Fruit fly (Drosophila melanogaster) whole organism, embryonic: ENCODE data around the gene CG7785.

Experiments used
- Aef1 ChIP-seq: fragments of 200-800 bp; sonication (Bioruptor generic); IDR thresholded peaks from 3 replicates; pipeline ENCODE4 v1.3.6; 2022; ENCODE audit warnings: missing biosample characterization, missing genetic modification characterization
- Bteb2 ChIP-seq: fragments of 200-800 bp; sonication (Bioruptor generic); optimal IDR thresholded peaks from 2 replicates; lab custom pipeline; 2016; ENCODE audit warnings: missing biosample characterization, missing genetic modification characterization
- CG10267 ChIP-seq: fragments of 200-800 bp; sonication (Bioruptor generic); optimal IDR thresholded peaks from 2 replicates; lab custom pipeline; 2018; ENCODE audit warnings: missing biosample characterization, mild to moderate bottlenecking, missing genetic modification characterization, moderate library complexity
- CG10431 ChIP-seq: fragments of 200-800 bp; sonication (Bioruptor generic); optimal IDR thresholded peaks from 3 replicates; lab custom pipeline; 2018; ENCODE audit warnings: missing biosample characterization, mild to moderate bottlenecking, missing genetic modification characterization
- CG11247 ChIP-seq: fragments of 200-800 bp; sonication (Bioruptor generic); IDR thresholded peaks from 2 replicates; pipeline ENCODE4 v1.3.6; 2022; ENCODE audit warnings: missing biosample characterization, missing genetic modification characterization
- CG11504 ChIP-seq: fragments of 200-800 bp; sonication (Bioruptor generic); optimal IDR thresholded peaks from 3 replicates; lab custom pipeline; 2019; ENCODE audit warnings: missing biosample characterization, mild to moderate bottlenecking, missing genetic modification characterization, moderate library complexity
- CG11560 ChIP-seq: fragments of 200-800 bp; sonication (Bioruptor generic); IDR thresholded peaks from 3 replicates; pipeline ENCODE4 v1.3.6; 2022; ENCODE audit warnings: missing biosample characterization, missing genetic modification characterization
- CG12155 ChIP-seq: fragments of 200-800 bp; sonication (Bioruptor generic); optimal IDR thresholded peaks from 3 replicates; lab custom pipeline; 2016; ENCODE audit warnings: missing biosample characterization, missing genetic modification characterization
- CG12942 ChIP-seq: fragments of 200-800 bp; sonication (Bioruptor generic); optimal IDR thresholded peaks from 3 replicates; lab custom pipeline; 2016; ENCODE audit warnings: missing biosample characterization, missing genetic modification characterization
- CG14441 ChIP-seq: fragments of 200-800 bp; sonication (Bioruptor generic); IDR thresholded peaks from 2 replicates; pipeline ENCODE4 v1.3.6; 2022; ENCODE audit warnings: missing biosample characterization, missing genetic modification characterization
- CG14965 ChIP-seq: fragments of 200-800 bp; sonication (Bioruptor generic); optimal IDR thresholded peaks from 2 replicates; lab custom pipeline; 2016; ENCODE audit warnings: missing biosample characterization, missing genetic modification characterization, borderline replicate concordance
- CG15073 ChIP-seq: fragments of 200-800 bp; sonication (Bioruptor generic); optimal IDR thresholded peaks from 2 replicates; lab custom pipeline; 2016; ENCODE audit warnings: missing biosample characterization, missing genetic modification characterization
- CG15269 ChIP-seq: fragments of 200-800 bp; sonication (Bioruptor generic); optimal IDR thresholded peaks from 2 replicates; lab custom pipeline; 2018; ENCODE audit warnings: missing biosample characterization, mild to moderate bottlenecking, missing genetic modification characterization, moderate library complexity
- CG1529 ChIP-seq: fragments of 200-800 bp; sonication (Bioruptor generic); optimal IDR thresholded peaks from 3 replicates; lab custom pipeline; 2018; ENCODE audit warnings: missing biosample characterization, missing genetic modification characterization
- CG17328 ChIP-seq: fragments of 200-800 bp; sonication (Bioruptor generic); IDR thresholded peaks from 2 replicates; pipeline ENCODE4 v1.3.6; 2022; ENCODE audit warnings: missing biosample characterization, missing genetic modification characterization
- CG18599 ChIP-seq: fragments of 200-800 bp; sonication (Bioruptor generic); optimal IDR thresholded peaks from 3 replicates; lab custom pipeline; 2017; ENCODE audit warnings: missing biosample characterization, missing genetic modification characterization, mild to moderate bottlenecking, moderate library complexity, missing genetic modification reagents
- CG2129 ChIP-seq: fragments of 200-800 bp; sonication (Bioruptor generic); IDR thresholded peaks from 2 replicates; pipeline ENCODE4 v1.3.6; 2022; ENCODE audit warnings: missing biosample characterization, missing genetic modification characterization; ENCODE audit not compliant: partially characterized antibody
- CG30403 ChIP-seq: fragments of 200-800 bp; sonication (Bioruptor generic); optimal IDR thresholded peaks from 3 replicates; lab custom pipeline; 2016; ENCODE audit warnings: missing biosample characterization, missing genetic modification characterization
- CG3065 ChIP-seq: fragments of 200-800 bp; sonication (Bioruptor generic); optimal IDR thresholded peaks from 2 replicates; lab custom pipeline; 2016; ENCODE audit warnings: missing biosample characterization, missing genetic modification characterization
- CG31365 ChIP-seq: fragments of 200-800 bp; sonication (Bioruptor generic); optimal IDR thresholded peaks from 2 replicates; lab custom pipeline; 2018; ENCODE audit warnings: missing biosample characterization, mild to moderate bottlenecking, missing genetic modification characterization
- CG33557 ChIP-seq: fragments of 200-800 bp; sonication (Bioruptor generic); optimal IDR thresholded peaks from 2 replicates; lab custom pipeline; 2019; ENCODE audit warnings: missing biosample characterization, mild to moderate bottlenecking, missing genetic modification characterization, moderate library complexity
- CG6175 ChIP-seq: fragments of 200-800 bp; sonication (Bioruptor generic); IDR thresholded peaks from 3 replicates; pipeline ENCODE4 v1.3.6; 2022; ENCODE audit warnings: missing biosample characterization, missing genetic modification characterization
- CG8924 ChIP-seq: fragments of 200-800 bp; optimal IDR thresholded peaks from 3 replicates; lab custom pipeline; 2019; ENCODE audit warnings: missing biosample characterization, mild to moderate bottlenecking, missing genetic modification characterization, moderate library complexity
- D19A ChIP-seq: fragments of 200-800 bp; optimal IDR thresholded peaks from 3 replicates; lab custom pipeline; 2019; ENCODE audit warnings: missing biosample characterization, mild to moderate bottlenecking, missing genetic modification characterization, moderate library complexity
- Drgx ChIP-seq: fragments of 200-800 bp; sonication (Bioruptor generic); IDR thresholded peaks from 2 replicates; pipeline ENCODE4 v1.3.6; 2022; ENCODE audit warnings: missing biosample characterization, missing genetic modification characterization
- E2f1 ChIP-seq: fragments of 200-800 bp; sonication (Bioruptor generic); IDR thresholded peaks from 2 replicates; pipeline ENCODE4 v1.3.6; 2022; ENCODE audit warnings: missing biosample characterization, missing genetic modification characterization
- HHEX ChIP-seq: fragments of 200-800 bp; sonication (Bioruptor generic); optimal IDR thresholded peaks from 3 replicates; lab custom pipeline; 2017; ENCODE audit warnings: missing biosample characterization, mild to moderate bottlenecking, missing genetic modification characterization, missing genetic modification reagents
- HLH3B ChIP-seq: fragments of 200-800 bp; sonication (Bioruptor generic); IDR thresholded peaks from 2 replicates; pipeline ENCODE4 v1.3.6; 2022; ENCODE audit warnings: missing biosample characterization, missing genetic modification characterization
- HLHmδ ChIP-seq: fragments of 200-800 bp; sonication (Bioruptor generic); optimal IDR thresholded peaks from 2 replicates; lab custom pipeline; 2018; ENCODE audit warnings: missing biosample characterization, mild to moderate bottlenecking, missing genetic modification characterization, moderate library complexity
- Hr3 ChIP-seq: fragments of 200-800 bp; sonication (Bioruptor generic); optimal IDR thresholded peaks from 3 replicates; lab custom pipeline; 2016; ENCODE audit warnings: missing biosample characterization, missing genetic modification characterization
- Lpt ChIP-seq: fragments of >200 bp; optimal IDR thresholded peaks from 2 replicates; lab custom pipeline; 2018; ENCODE audit warnings: missing biosample characterization, missing genetic modification characterization
- NC2α ChIP-seq: fragments of 200-800 bp; sonication (Bioruptor generic); optimal IDR thresholded peaks from 2 replicates; lab custom pipeline; 2016; ENCODE audit warnings: missing biosample characterization, missing genetic modification characterization
- NFAT ChIP-seq: fragments of 200-800 bp; sonication (Bioruptor generic); IDR thresholded peaks from 2 replicates; pipeline ENCODE4 v1.3.6; 2022; ENCODE audit warnings: missing biosample characterization, missing genetic modification characterization
- Nf-YA ChIP-seq: fragments of 200-800 bp; sonication (Bioruptor generic); IDR thresholded peaks from 2 replicates; pipeline ENCODE4 v1.3.6; 2022; ENCODE audit warnings: missing biosample characterization, missing genetic modification characterization
- caup ChIP-seq: fragments of 200-800 bp; sonication (Bioruptor generic); optimal IDR thresholded peaks from 3 replicates; lab custom pipeline; 2017; ENCODE audit warnings: missing biosample characterization, mild to moderate bottlenecking, missing genetic modification characterization, moderate library complexity; ENCODE audit not compliant: severe bottlenecking
- corto ChIP-seq: fragments of 200-800 bp; sonication (Bioruptor generic); optimal IDR thresholded peaks from 2 replicates; lab custom pipeline; 2016; ENCODE audit warnings: missing biosample characterization, mild to moderate bottlenecking, missing genetic modification characterization, moderate library complexity
- ewg ChIP-seq: fragments of 200-800 bp; sonication (Bioruptor generic); optimal IDR thresholded peaks from 3 replicates; lab custom pipeline; 2017; ENCODE audit warnings: mild to moderate bottlenecking, missing biosample characterization, missing genetic modification reagents, missing genetic modification characterization
- gsb ChIP-seq: fragments of 200-800 bp; sonication (Bioruptor generic); IDR thresholded peaks from 2 replicates; pipeline ENCODE4 v1.3.6; 2022; ENCODE audit warnings: missing biosample characterization, missing genetic modification characterization
- hkb ChIP-seq, 2 experiments: fragments of 200-800 bp in 1 of 2; fragments of >200 bp in 1 of 2; sonication (Bioruptor generic) in 1 of 2; IDR thresholded peaks in 1 of 2; optimal IDR thresholded peaks in 1 of 2; 2 replicates each; pipeline versions ENCODE4 v1.3.6 to Lab custom; 2017 to 2022; ENCODE audit warnings: missing biosample characterization in 1 of 2, missing genetic modification characterization in 1 of 2
- ken ChIP-seq: fragments of 200-800 bp; sonication (Bioruptor generic); IDR thresholded peaks from 3 replicates; pipeline ENCODE4 v1.3.6; 2022; ENCODE audit warnings: missing biosample characterization, missing genetic modification characterization
- lbe ChIP-seq: fragments of 200-800 bp; sonication (Bioruptor generic); optimal IDR thresholded peaks from 2 replicates; lab custom pipeline; 2016; ENCODE audit warnings: missing biosample characterization, mild to moderate bottlenecking, missing genetic modification characterization
- pum ChIP-seq: fragments of 200-800 bp; sonication (Bioruptor generic); optimal IDR thresholded peaks from 2 replicates; lab custom pipeline; 2016; ENCODE audit warnings: missing biosample characterization, missing genetic modification characterization
- sens ChIP-seq: fragments of 200-800 bp; sonication (Bioruptor generic); peaks from one replicate; lab custom pipeline; 2016; ENCODE audit warnings: missing biosample characterization, missing genetic modification characterization
- sima ChIP-seq: fragments of 200-800 bp; sonication (Bioruptor generic); optimal IDR thresholded peaks from 2 replicates; lab custom pipeline; 2016; ENCODE audit warnings: missing biosample characterization, missing genetic modification characterization
- slbo ChIP-seq: fragments of 200-800 bp; sonication (Bioruptor generic); IDR thresholded peaks from 2 replicates; pipeline ENCODE4 v1.3.6; 2022; ENCODE audit warnings: missing biosample characterization, missing genetic modification characterization
- trh ChIP-seq: fragments of 200-800 bp; sonication (Bioruptor generic); optimal IDR thresholded peaks from 2 replicates; lab custom pipeline; 2016; ENCODE audit warnings: missing biosample characterization, missing genetic modification characterization
- vfl ChIP-seq: fragments of 200-800 bp; sonication (Bioruptor generic); optimal IDR thresholded peaks from 2 replicates; lab custom pipeline; 2016; ENCODE audit warnings: missing biosample characterization, missing genetic modification characterization
- vvl ChIP-seq: fragments of 200-800 bp; sonication (Bioruptor generic); IDR thresholded peaks from 2 replicates; pipeline ENCODE4 v1.3.6; 2022; ENCODE audit warnings: missing biosample characterization, missing genetic modification characterization
- wdn ChIP-seq: fragments of 200-800 bp; sonication (Bioruptor generic); IDR thresholded peaks from 2 replicates; pipeline ENCODE4 v1.3.6; 2022; ENCODE audit warnings: missing biosample characterization, missing genetic modification characterization
- zfh2 ChIP-seq: fragments of 200-800 bp; sonication (Bioruptor generic); optimal IDR thresholded peaks from 2 replicates; lab custom pipeline; 2016; ENCODE audit warnings: missing biosample characterization, missing genetic modification characterization

CG7785 gene

DNA sequence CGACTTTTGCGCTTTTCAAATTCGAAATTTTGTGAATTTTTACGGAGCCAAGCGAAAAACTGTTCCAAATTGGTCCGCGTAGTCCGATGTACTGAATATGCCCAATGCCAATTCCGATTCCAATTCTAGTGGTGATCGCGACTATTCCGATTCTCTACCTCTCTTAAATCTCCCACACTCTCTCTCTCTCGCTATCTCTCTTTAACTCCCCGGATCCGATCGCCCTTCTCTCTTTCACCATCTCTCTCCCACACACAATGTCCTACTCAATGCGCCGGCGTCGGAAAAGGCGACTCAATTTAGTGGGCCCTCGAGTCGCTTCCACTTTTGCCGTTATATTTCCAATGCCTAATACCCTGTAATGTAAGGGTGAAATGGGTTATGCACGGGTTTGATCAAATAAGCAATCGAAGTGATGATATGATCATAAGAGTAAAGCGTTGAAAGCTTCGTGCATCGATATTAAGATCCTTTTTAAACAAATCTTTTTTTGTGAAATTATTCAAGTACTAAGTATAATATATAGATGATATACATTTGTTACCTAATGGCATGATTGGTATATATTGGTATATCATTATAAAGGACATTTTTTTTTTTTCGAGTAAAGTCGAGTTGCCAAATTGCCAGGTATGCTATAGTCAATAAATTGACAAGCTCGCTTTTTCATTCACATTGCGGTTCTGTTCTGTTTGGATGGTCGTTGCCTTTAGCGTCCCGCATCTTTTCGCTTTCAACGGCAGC is 28.0 kb downstream of the CG7785 start (continued):
- TF ChIP-seq Bteb2 (GFP tag; lab: Kevin White, UChicago) (no peak), CG17328 (GFP tag; lab: Robert Waterston, UW) (peak; percentile 56; the same call in 1 of the 2 replicates), pum (GFP tag; lab: Kevin White, UChicago) (peak; percentile 28), CG8924 (tag; lab: Kevin White, UChicago) (peak; percentile 80), CG15269 (peak; percentile 76), vfl (GFP tag; lab: Kevin White, UChicago) (no peak), vvl (GFP tag; lab: Robert Waterston, UW) (peak; percentile 13; the same call in 1 of the 2 replicates), slbo (GFP tag; lab: Robert Waterston, UW) (peak; percentile 63), HHEX (GFP tag; lab: Kevin White, UChicago) (peak; percentile 55), zfh2 (GFP tag; lab: Kevin White, UChicago) (no peak), CG1529 (GFP tag; lab: Kevin White, UChicago) (peak; percentile 67), CG6175 (GFP tag; lab: Robert Waterston, UW) (no peak), E2f1 (peak; percentile 22; the same call in 1 of the 2 replicates), CG15073 (peak; percentile 9), D19A (tag; lab: Kevin White, UChicago) (peak; percentile 62), lbe (GFP tag; lab: Kevin White, UChicago) (no peak), CG33557 (GFP tag; lab: Kevin White, UChicago) (peak; percentile 30), NC2α (GFP tag; lab: Kevin White, UChicago) (no peak), CG2129 (GFP tag; lab: Robert Waterston, UW) (no peak), corto (no peak), gsb (GFP tag; lab: Robert Waterston, UW) (no peak), CG11560 (tag; lab: Robert Waterston, UW) (0 out of 3 replicates have a peak, but pooled peaks have one; percentile 32), ken (GFP tag; lab: Robert Waterston, UW) (no peak), caup (GFP tag; lab: Kevin White, UChicago) (no peak), sima (no peak), CG12942 (peak; percentile 51), hkb (optimal IDR thresholded peaks at IDR 0.05; lab: Kevin White, UChicago) (no peak), hkb (GFP tag; IDR thresholded peaks at IDR 0.05; lab: Robert Waterston, UW) (peak; percentile 56), Lpt (GFP tag; lab: Kevin White, UChicago) (no peak), CG14441 (no peak), wdn (GFP tag; lab: Robert Waterston, UW) (no peak), Drgx (peak; percentile 34; the same call in 1 of the 2 replicates), CG31365 (tag; lab: Kevin White, UChicago) (no peak), ewg (GFP tag; lab: Kevin White, UChicago) (peak; percentile 59), CG14965 (GFP tag; lab: Kevin White, UChicago) (no peak), CG30403 (GFP tag; lab: Kevin White, UChicago) (peak; percentile 83), Hr3 (peak; percentile 76), CG11504 (peak; percentile 80), CG12155 (GFP tag; lab: Kevin White, UChicago) (peak; percentile 68), sens (peak; percentile 96), CG10431 (GFP tag; lab: Kevin White, UChicago) (no peak), CG18599 (GFP tag; lab: Kevin White, UChicago) (peak; percentile 47), trh (GFP tag; lab: Kevin White, UChicago) (peak; percentile 36), CG10267 (tag; lab: Kevin White, UChicago) (peak; percentile 74), HLH3B (GFP tag; lab: Robert Waterston, UW) (no peak), Nf-YA (GFP tag; lab: Robert Waterston, UW) (no peak), NFAT (GFP tag; lab: Robert Waterston, UW) (no peak), HLHmδ (GFP tag; lab: Kevin White, UChicago) (no peak), CG11247 (0 out of 2 replicates have a peak, but pooled peaks have one; percentile 9), Aef1 (GFP tag; lab: Robert Waterston, UW) (no peak; the same call in 2 of the 3 replicates), CG3065 (GFP tag; lab: Kevin White, UChicago) (peak; percentile 42)
